In genomic region chr3L:10738347-10739108, dm6 we compare ENCODE assay signal across 1 fruit fly cellular context.
TF ChIP-seq lines count a peak whose summit lies in the region.

No protein-coding gene starts in this region.

TF ChIP-seq in whole organism, embryonic, 481 proteins besides CTCF, POLR2A, EP300 and RAD21 (continued from another document):
- TF ChIP-seq Scr (GFP tag; IDR thresholded peaks at IDR 0.05; lab: Robert Waterston, UW; ENCODE audit: partially characterized antibody): no peak
- TF ChIP-seq CG16813 (GFP tag; IDR thresholded peaks at IDR 0.05; lab: Robert Waterston, UW; ENCODE audit: partially characterized antibody): no peak
- TF ChIP-seq aop (GFP tag; IDR thresholded peaks at IDR 0.05; lab: Robert Waterston, UW): peak; percentile 50; the same call in 1 of the 2 replicates
- TF ChIP-seq ttk (GFP tag; IDR thresholded peaks at IDR 0.05; lab: Robert Waterston, UW): peak; percentile 79
- no peak for TF ChIP-seq ERR (GFP tag; optimal IDR thresholded peaks at IDR 0.05; lab: Kevin White, UChicago)
- TF ChIP-seq CG14014 (GFP tag; IDR thresholded peaks at IDR 0.05; lab: Robert Waterston, UW): peak; percentile 69
- TF ChIP-seq CG12659 (GFP tag; optimal IDR thresholded peaks at IDR 0.05; lab: Kevin White, UChicago): peak; percentile 87
- TF ChIP-seq pb (GFP tag; optimal IDR thresholded peaks at IDR 0.05; lab: Kevin White, UChicago): no peak
- TF ChIP-seq Oli (tag; optimal IDR thresholded peaks at IDR 0.05; lab: Kevin White, UChicago): peak; percentile 89
- TF ChIP-seq sim (GFP tag; IDR thresholded peaks at IDR 0.05; lab: Robert Waterston, UW): peak; percentile 58; the same call in 1 of the 2 replicates
- peak; percentile 2 for TF ChIP-seq eyg (GFP tag; optimal IDR thresholded peaks at IDR 0.05; lab: Kevin White, UChicago)
- peak; percentile 75 for TF ChIP-seq CG17385 (GFP tag; optimal IDR thresholded peaks at IDR 0.05; lab: Kevin White, UChicago)
- no peak for TF ChIP-seq Bdp1 (GFP tag; optimal IDR thresholded peaks at IDR 0.05; lab: Kevin White, UChicago)
- TF ChIP-seq CG18599 (GFP tag; optimal IDR thresholded peaks at IDR 0.05; lab: Kevin White, UChicago): peak; percentile 90
- no peak for TF ChIP-seq CG12219 (GFP tag; optimal IDR thresholded peaks at IDR 0.05; lab: Kevin White, UChicago)
- peak; percentile 91 for TF ChIP-seq CG32532 (GFP tag; IDR thresholded peaks at IDR 0.05; lab: Robert Waterston, UW)
- peak; percentile 38 for TF ChIP-seq CG6854 (GFP tag; optimal IDR thresholded peaks at IDR 0.05; lab: Kevin White, UChicago)
- peak; percentile 39 for TF ChIP-seq H2.0 (GFP tag; IDR thresholded peaks at IDR 0.05; lab: Robert Waterston, UW)
- TF ChIP-seq Jarid2 (GFP tag; optimal IDR thresholded peaks at IDR 0.05; lab: Kevin White, UChicago): peak; percentile 40
- TF ChIP-seq ab (GFP tag; optimal IDR thresholded peaks at IDR 0.05; lab: Kevin White, UChicago): no peak
- TF ChIP-seq cg (GFP tag; optimal IDR thresholded peaks at IDR 0.05; lab: Kevin White, UChicago): peak; percentile 77
- peak; percentile 68 for TF ChIP-seq az2 (GFP tag; optimal IDR thresholded peaks at IDR 0.05; lab: Kevin White, UChicago)
- peak; percentile 13 for TF ChIP-seq pum (GFP tag; optimal IDR thresholded peaks at IDR 0.05; lab: Kevin White, UChicago)
- TF ChIP-seq mirr (GFP tag; optimal IDR thresholded peaks at IDR 0.05; lab: Kevin White, UChicago): peak; percentile 93
- TF ChIP-seq ken (GFP tag; IDR thresholded peaks at IDR 0.05; lab: Robert Waterston, UW): peak; percentile 40; the same call in 2 of the 3 replicates
- TF ChIP-seq CG1832 (GFP tag; optimal IDR thresholded peaks at IDR 0.05; lab: Kevin White, UChicago): no peak
- TF ChIP-seq CG4282 (GFP tag; optimal IDR thresholded peaks at IDR 0.05; lab: Kevin White, UChicago): peak; percentile 9
- peak; percentile 22 to 89 for TF ChIP-seq Hr51 (GFP tag; optimal IDR thresholded peaks at IDR 0.05; lab: Kevin White, UChicago)
- no peak for TF ChIP-seq pho (GFP tag; optimal IDR thresholded peaks at IDR 0.05; lab: Kevin White, UChicago)
- no peak for TF ChIP-seq dm (GFP tag; optimal IDR thresholded peaks at IDR 0.05; lab: Kevin White, UChicago)
- TF ChIP-seq Dp (GFP tag; optimal IDR thresholded peaks at IDR 0.05; lab: Kevin White, UChicago): no peak
- peak; percentile 70 for TF ChIP-seq sug (tag; optimal IDR thresholded peaks at IDR 0.05; lab: Kevin White, UChicago)
- peak; percentile 29 for TF ChIP-seq Sry-β (GFP tag; optimal IDR thresholded peaks at IDR 0.05; lab: Kevin White, UChicago)
- peak; percentile 29 for TF ChIP-seq CG13123 (GFP tag; optimal IDR thresholded peaks at IDR 0.05; lab: Kevin White, UChicago)
- peak; percentile 22 for TF ChIP-seq CG10274 (GFP tag; optimal IDR thresholded peaks at IDR 0.05; lab: Kevin White, UChicago)
- peak; percentile 67 for TF ChIP-seq Med (GFP tag; lab: Kevin White, UChicago)
- TF ChIP-seq CG1233 (GFP tag; optimal IDR thresholded peaks at IDR 0.05; lab: Kevin White, UChicago): peak; percentile 72
- peak; percentile 56; the same call in 1 of the 2 replicates for TF ChIP-seq CG43689 (GFP tag; IDR thresholded peaks at IDR 0.05; lab: Robert Waterston, UW)
- peak; percentile 96 for TF ChIP-seq nmo (GFP tag; optimal IDR thresholded peaks at IDR 0.05; lab: Kevin White, UChicago)
- TF ChIP-seq CG34376 (GFP tag; optimal IDR thresholded peaks at IDR 0.05; lab: Kevin White, UChicago): no peak
- TF ChIP-seq Doc2 (GFP tag; IDR thresholded peaks at IDR 0.05; lab: Robert Waterston, UW): no peak
- TF ChIP-seq Fer3 (tag; optimal IDR thresholded peaks at IDR 0.05; lab: Kevin White, UChicago): peak; percentile 71
- no peak for TF ChIP-seq pzg (GFP tag; optimal IDR thresholded peaks at IDR 0.05; lab: Kevin White, UChicago)
- TF ChIP-seq NFAT (GFP tag; IDR thresholded peaks at IDR 0.05; lab: Robert Waterston, UW): peak; percentile 80
- peak; percentile 69 for TF ChIP-seq Chrac-16 (GFP tag; optimal IDR thresholded peaks at IDR 0.05; lab: Kevin White, UChicago)
- TF ChIP-seq crp (GFP tag; optimal IDR thresholded peaks at IDR 0.05; lab: Kevin White, UChicago): no peak
- TF ChIP-seq ssp (GFP tag; IDR thresholded peaks at IDR 0.05; lab: Robert Waterston, UW): peak; percentile 67
- TF ChIP-seq Lhr (GFP tag; optimal IDR thresholded peaks at IDR 0.05; lab: Kevin White, UChicago): no peak
- TF ChIP-seq CG3995 (GFP tag; optimal IDR thresholded peaks at IDR 0.05; lab: Kevin White, UChicago): no peak
- no peak for TF ChIP-seq tx (GFP tag; optimal IDR thresholded peaks at IDR 0.05; lab: Kevin White, UChicago)
- TF ChIP-seq CG3847 (GFP tag; IDR thresholded peaks at IDR 0.05; lab: Robert Waterston, UW): peak; percentile 83
- TF ChIP-seq Dll (GFP tag; IDR thresholded peaks at IDR 0.05; lab: Robert Waterston, UW; ENCODE audit: partially characterized antibody): no peak
- peak; percentile 87 for TF ChIP-seq fd96Cb (tag; optimal IDR thresholded peaks at IDR 0.05; lab: Kevin White, UChicago)
- peak; percentile 70; the same call in 2 of the 3 replicates for TF ChIP-seq CG2199 (GFP tag; IDR thresholded peaks at IDR 0.05; lab: Robert Waterston, UW)
- no peak for TF ChIP-seq CG16863 (GFP tag; optimal IDR thresholded peaks at IDR 0.05; lab: Kevin White, UChicago)
- TF ChIP-seq CG6175 (GFP tag; IDR thresholded peaks at IDR 0.05; lab: Robert Waterston, UW): peak; percentile 65; the same call in 2 of the 3 replicates
- TF ChIP-seq p53 (GFP tag; optimal IDR thresholded peaks at IDR 0.05; lab: Kevin White, UChicago): no peak
- peak; percentile 8; the same call in 1 of the 2 replicates for TF ChIP-seq CG1024 (GFP tag; IDR thresholded peaks at IDR 0.05; lab: Robert Waterston, UW)
- TF ChIP-seq zen2 (GFP tag; IDR thresholded peaks at IDR 0.05; lab: Robert Waterston, UW; ENCODE audit: partially characterized antibody): no peak
- no peak for TF ChIP-seq vfl (GFP tag; optimal IDR thresholded peaks at IDR 0.05; lab: Kevin White, UChicago)
- TF ChIP-seq en (GFP tag; optimal IDR thresholded peaks at IDR 0.05; lab: Kevin White, UChicago): no peak
- no peak for TF ChIP-seq CG18476 (GFP tag; optimal IDR thresholded peaks at IDR 0.05; lab: Kevin White, UChicago)
- peak; percentile 35 for TF ChIP-seq Hsf (GFP tag; optimal IDR thresholded peaks at IDR 0.05; lab: Kevin White, UChicago)
- TF ChIP-seq so (GFP tag; IDR thresholded peaks at IDR 0.05; lab: Robert Waterston, UW): peak; percentile 72; the same call in 2 of the 3 replicates
- no peak for TF ChIP-seq pan (optimal IDR thresholded peaks at IDR 0.05; lab: Kevin White, UChicago)
- TF ChIP-seq pan (GFP tag; optimal IDR thresholded peaks at IDR 0.05 in 1 of 2, IDR thresholded peaks at IDR 0.05 in 1 of 2): peak in 1 of 2 experiments; percentile 87
- TF ChIP-seq ase (GFP tag; IDR thresholded peaks at IDR 0.05; lab: Robert Waterston, UW): peak; percentile 63; the same call in 1 of the 3 replicates
- peak; percentile 84 for TF ChIP-seq CG32772 (GFP tag; IDR thresholded peaks at IDR 0.05; lab: Robert Waterston, UW)
- 0 out of 2 replicates have a peak, but pooled peaks have one; percentile 25 for TF ChIP-seq CG10959 (GFP tag; IDR thresholded peaks at IDR 0.05; lab: Robert Waterston, UW)
- peak; percentile 74 for TF ChIP-seq CG34422 (GFP tag; IDR thresholded peaks at IDR 0.05; lab: Robert Waterston, UW)
- TF ChIP-seq CG8388 (GFP tag; optimal IDR thresholded peaks at IDR 0.05; lab: Kevin White, UChicago): peak; percentile 80
- TF ChIP-seq seq (GFP tag; IDR thresholded peaks at IDR 0.05; lab: Robert Waterston, UW): peak; percentile 31; the same call in 1 of the 2 replicates
- peak; percentile 86 for TF ChIP-seq Fer1 (GFP tag; optimal IDR thresholded peaks at IDR 0.05; lab: Kevin White, UChicago)
- no peak for TF ChIP-seq crc (GFP tag; optimal IDR thresholded peaks at IDR 0.05; lab: Kevin White, UChicago)
- TF ChIP-seq CG34224 (GFP tag; IDR thresholded peaks at IDR 0.05; lab: Robert Waterston, UW; ENCODE audit: partially characterized antibody): no peak
- TF ChIP-seq CG9215 (GFP tag; IDR thresholded peaks at IDR 0.05; lab: Robert Waterston, UW): peak; percentile 88
- peak; percentile 46 for TF ChIP-seq sd (tag; optimal IDR thresholded peaks at IDR 0.05; lab: Kevin White, UChicago)
- TF ChIP-seq ro (GFP tag; IDR thresholded peaks at IDR 0.05; lab: Robert Waterston, UW): peak; percentile 71; the same call in 1 of the 2 replicates
- no peak for TF ChIP-seq MTF-1 (GFP tag; optimal IDR thresholded peaks at IDR 0.05; lab: Kevin White, UChicago; ENCODE audit: borderline replicate concordance)
- TF ChIP-seq HmgD (GFP tag; optimal IDR thresholded peaks at IDR 0.05; lab: Kevin White, UChicago): no peak
- TF ChIP-seq Spps (tag; optimal IDR thresholded peaks at IDR 0.05; lab: Kevin White, UChicago): no peak
- no peak for TF ChIP-seq Sry-δ (GFP tag; optimal IDR thresholded peaks at IDR 0.05; lab: Kevin White, UChicago)
- 0 out of 2 replicates have a peak, but pooled peaks have one; percentile 47 for TF ChIP-seq CG11696 (GFP tag; IDR thresholded peaks at IDR 0.05; lab: Robert Waterston, UW)
- TF ChIP-seq CG2889 (GFP tag; IDR thresholded peaks at IDR 0.05; lab: Robert Waterston, UW): peak; percentile 41; the same call in 1 of the 3 replicates
- TF ChIP-seq CG3163 (GFP tag; optimal IDR thresholded peaks at IDR 0.05; lab: Kevin White, UChicago): no peak
- peak; percentile 55 for TF ChIP-seq gt (GFP tag; IDR thresholded peaks at IDR 0.05; lab: Robert Waterston, UW)
- peak; percentile 68; the same call in 1 of the 3 replicates for TF ChIP-seq CG3726 (GFP tag; IDR thresholded peaks at IDR 0.05; lab: Robert Waterston, UW)
- peak; percentile 76 for TF ChIP-seq Hmr (GFP tag; optimal IDR thresholded peaks at IDR 0.05; lab: Kevin White, UChicago)
- peak; percentile 33 for TF ChIP-seq ATbp (GFP tag; optimal IDR thresholded peaks at IDR 0.05; lab: Kevin White, UChicago)
- peak; percentile 57; the same call in 1 of the 2 replicates for TF ChIP-seq CG5953 (GFP tag; IDR thresholded peaks at IDR 0.05; lab: Robert Waterston, UW)
- no peak for TF ChIP-seq hbn (GFP tag; IDR thresholded peaks at IDR 0.05; lab: Robert Waterston, UW; ENCODE audit: partially characterized antibody)
- no peak for TF ChIP-seq CG6791 (GFP tag; IDR thresholded peaks at IDR 0.05; lab: Robert Waterston, UW; ENCODE audit: partially characterized antibody)
- peak; percentile 29 for TF ChIP-seq CG8359 (GFP tag; optimal IDR thresholded peaks at IDR 0.05; lab: Kevin White, UChicago; ENCODE audit: borderline replicate concordance)
- peak; percentile 55; the same call in 1 of the 2 replicates for TF ChIP-seq Bgb (GFP tag; IDR thresholded peaks at IDR 0.05; lab: Robert Waterston, UW; ENCODE audit: partially characterized antibody)
- peak; percentile 91 for TF ChIP-seq CG11695 (GFP tag; IDR thresholded peaks at IDR 0.05; lab: Robert Waterston, UW)
- no peak for TF ChIP-seq CG3838 (GFP tag; optimal IDR thresholded peaks at IDR 0.05; lab: Kevin White, UChicago)
- no peak for TF ChIP-seq Max (GFP tag; optimal IDR thresholded peaks at IDR 0.05; lab: Kevin White, UChicago)
- no peak for TF ChIP-seq fd64A (GFP tag; optimal IDR thresholded peaks at IDR 0.05; lab: Kevin White, UChicago)
- TF ChIP-seq CG6813 (GFP tag; optimal IDR thresholded peaks at IDR 0.05; lab: Kevin White, UChicago): peak; percentile 81
- TF ChIP-seq CG7839 (tag; optimal IDR thresholded peaks at IDR 0.05; lab: Kevin White, UChicago): peak; percentile 94
- peak; percentile 55 for TF ChIP-seq zen (tag; optimal IDR thresholded peaks at IDR 0.05; lab: Kevin White, UChicago)
- TF ChIP-seq kni (GFP tag; optimal IDR thresholded peaks at IDR 0.05; lab: Kevin White, UChicago): peak; percentile 6
- no peak for TF ChIP-seq HLH4C (GFP tag; IDR thresholded peaks at IDR 0.05; lab: Robert Waterston, UW; ENCODE audit: partially characterized antibody)
- no peak for TF ChIP-seq bowl (GFP tag; IDR thresholded peaks at IDR 0.05; lab: Robert Waterston, UW)
- no peak for TF ChIP-seq CG9609 (GFP tag; optimal IDR thresholded peaks at IDR 0.05; lab: Kevin White, UChicago)
- peak; percentile 1 for TF ChIP-seq CG2116 (GFP tag; optimal IDR thresholded peaks at IDR 0.05; lab: Kevin White, UChicago)
- no peak for TF ChIP-seq maf-S (GFP tag; optimal IDR thresholded peaks at IDR 0.05; lab: Kevin White, UChicago)
- peak; percentile 9 for TF ChIP-seq shn (GFP tag; optimal IDR thresholded peaks at IDR 0.05; lab: Kevin White, UChicago)
- TF ChIP-seq CG10431 (GFP tag; optimal IDR thresholded peaks at IDR 0.05; lab: Kevin White, UChicago): peak; percentile 7
- peak; percentile 85 for TF ChIP-seq CG6689 (GFP tag; IDR thresholded peaks at IDR 0.05; lab: Robert Waterston, UW)
- peak; percentile 2 for TF ChIP-seq Ets97D (GFP tag; optimal IDR thresholded peaks at IDR 0.05; lab: Kevin White, UChicago)
- TF ChIP-seq CG15601 (tag; optimal IDR thresholded peaks at IDR 0.05; lab: Kevin White, UChicago): peak; percentile 62
